Worm (Caenorhabditis elegans): ENCODE measurements around the gene pnk-4.

DNA sequence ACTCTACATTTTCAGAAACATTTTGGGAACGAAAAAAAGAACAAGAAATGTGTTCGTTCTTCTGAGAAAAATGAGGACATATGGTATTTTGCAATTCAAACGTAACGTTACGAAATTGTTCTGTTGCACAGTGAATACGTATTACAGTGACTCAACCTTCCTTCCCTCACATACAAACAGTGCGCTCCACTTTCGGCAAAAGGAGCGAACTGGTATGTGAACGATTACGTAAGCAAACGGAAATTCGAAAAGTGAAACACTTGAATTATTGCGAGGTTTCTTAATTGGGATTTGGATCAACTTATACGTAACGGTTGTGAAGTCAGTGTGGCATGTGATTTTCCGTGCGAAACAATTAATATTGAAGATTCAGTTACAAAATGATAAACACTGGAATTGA lies 33.2 kb downstream of the pnk-4 start:
- TF ChIP-seq ztf-11 (tag; optimal IDR thresholded peaks at IDR 0.05), result no peak
- no peak for TF ChIP-seq pha-4 (tag; optimal IDR thresholded peaks at IDR 0.05)
- no peak for TF ChIP-seq nhr-28 (tag; optimal IDR thresholded peaks at IDR 0.05)
- peak; percentile 38 for TF ChIP-seq ama-1 (optimal IDR thresholded peaks at IDR 0.05)
- no peak for TF ChIP-seq nhr-77 (tag; optimal IDR thresholded peaks at IDR 0.05)
- TF ChIP-seq sea-2 (GFP tag; optimal IDR thresholded peaks at IDR 0.05), result no peak
- no peak for TF ChIP-seq tbx-2 (tag; optimal IDR thresholded peaks at IDR 0.05)
- TF ChIP-seq lsy-12 (tag; optimal IDR thresholded peaks at IDR 0.05), result no peak
- no peak for TF ChIP-seq ceh-82 (tag; optimal IDR thresholded peaks at IDR 0.05)
- no peak for TF ChIP-seq nhr-43 (tag; optimal IDR thresholded peaks at IDR 0.05; ENCODE audit: poor library complexity, severe bottlenecking)
- TF ChIP-seq lin-39 (tag; optimal IDR thresholded peaks at IDR 0.05), result no peak
- no peak for TF ChIP-seq egl-27 (tag; optimal IDR thresholded peaks at IDR 0.05)
- TF ChIP-seq lin-15B (tag; optimal IDR thresholded peaks at IDR 0.05), result no peak
- no peak for TF ChIP-seq ceh-28 (tag; optimal IDR thresholded peaks at IDR 0.05)
